Worm (Caenorhabditis elegans) whole organism, L4 larva: ENCODE measurements around the gene F55B11.7.

ENCODE experiments used
- F44E2.7 ChIP-seq: fragments of 200-800 bp; sonication (Bioruptor generic); IDR thresholded peaks from 2 replicates; pipeline ENCODE4 v2.1.2; 2022; ENCODE audit warnings: missing genetic modification characterization, missing compliant biosample characterization
- R02D3.7 ChIP-seq: fragments of 150-350 bp; sonication (generic microtip); optimal IDR thresholded peaks from 3 replicates; lab custom pipeline; 2014; ENCODE audit warnings: missing biosample characterization, missing genetic modification characterization
- Y5F2A.4 ChIP-seq: fragments of 200-800 bp; sonication (Bioruptor generic); optimal IDR thresholded peaks from 2 replicates; lab custom pipeline; 2018; ENCODE audit warnings: mild to moderate bottlenecking, missing genetic modification characterization, missing compliant biosample characterization
- aha-1 ChIP-seq: fragments of 150-350 bp; peaks from one replicate; lab custom pipeline; 2014; ENCODE audit warnings: missing biosample characterization, missing genetic modification characterization
- aly-2 ChIP-seq: sonication (generic microtip); optimal IDR thresholded peaks from 2 replicates; lab custom pipeline; 2018; ENCODE audit warnings: missing biosample characterization, missing genetic modification characterization
- arid-1 ChIP-seq: fragments of 200-800 bp; sonication (Bioruptor generic); conservative IDR thresholded peaks from 2 replicates; pipeline ENCODE4 v1.3.6; 2022; ENCODE audit warnings: missing genetic modification reagents, missing genetic modification characterization, missing compliant biosample characterization
- ces-1 ChIP-seq: fragments of 150-350 bp; sonication (generic microtip); optimal IDR thresholded peaks from 4 replicates; lab custom pipeline; 2014; ENCODE audit warnings: missing biosample characterization, missing genetic modification reagents, missing genetic modification characterization
- daf-8 ChIP-seq: fragments of 200-800 bp; sonication (Bioruptor generic); IDR thresholded peaks from 2 replicates; pipeline ENCODE4 v1.3.6; 2022; ENCODE audit warnings: missing genetic modification characterization, missing compliant biosample characterization
- duxl-1 ChIP-seq: sonication (generic microtip); optimal IDR thresholded peaks from 2 replicates; lab custom pipeline; 2016; ENCODE audit warnings: mild to moderate bottlenecking, missing genetic modification characterization, moderate library complexity, missing compliant biosample characterization; ENCODE audit not compliant: poor library complexity
- hlh-30 ChIP-seq: sonication (generic microtip); optimal IDR thresholded peaks from 2 replicates; lab custom pipeline; 2017; ENCODE audit warnings: antibody characterized with exemption, mild to moderate bottlenecking, missing genetic modification characterization, missing compliant biosample characterization; ENCODE audit not compliant: insufficient read depth
- jun-1 ChIP-seq: fragments of 150-350 bp; optimal IDR thresholded peaks from 2 replicates; lab custom pipeline; 2014; ENCODE audit warnings: missing biosample characterization, missing genetic modification reagents, missing genetic modification characterization
- lim-7 ChIP-seq: fragments of 200-800 bp; sonication (Bioruptor generic); IDR thresholded peaks from 2 replicates; pipeline ENCODE4 v1.3.6; 2022; ENCODE audit warnings: missing genetic modification characterization, missing compliant biosample characterization
- lin-38 ChIP-seq: fragments of 200-800 bp; sonication (Bioruptor generic); IDR thresholded peaks from 2 replicates; pipeline ENCODE4 v1.3.6; 2022; ENCODE audit warnings: missing genetic modification reagents, missing genetic modification characterization, missing compliant biosample characterization
- mdt-29 ChIP-seq: fragments of 200-800 bp; sonication (Bioruptor generic); IDR thresholded peaks from 2 replicates; pipeline ENCODE4 v1.3.6; 2022; ENCODE audit warnings: missing genetic modification reagents, missing genetic modification characterization, missing compliant biosample characterization
- mep-1 ChIP-seq: fragments of 150-350 bp; sonication (generic microtip); optimal IDR thresholded peaks from 3 replicates; lab custom pipeline; 2014; ENCODE audit warnings: missing biosample characterization, missing genetic modification characterization
- mes-2 ChIP-seq: sonication (generic microtip); optimal IDR thresholded peaks from 2 replicates; lab custom pipeline; 2016; ENCODE audit warnings: missing genotype, mild to moderate bottlenecking, missing genetic modification characterization, missing compliant biosample characterization; ENCODE audit not compliant: poor library complexity, severe bottlenecking
- nhr-102 ChIP-seq: sonication (generic microtip); optimal IDR thresholded peaks from 2 replicates; lab custom pipeline; 2016; ENCODE audit warnings: mild to moderate bottlenecking, missing genetic modification characterization, moderate library complexity, missing compliant biosample characterization
- nhr-11 ChIP-seq: fragments of 150-350 bp; optimal IDR thresholded peaks from 2 replicates; lab custom pipeline; 2014; ENCODE audit warnings: missing biosample characterization, missing genetic modification characterization
- nhr-25 ChIP-seq: sonication (generic microtip); optimal IDR thresholded peaks from 2 replicates; lab custom pipeline; 2017; ENCODE audit warnings: missing genetic modification characterization, mild to moderate bottlenecking, missing compliant biosample characterization, antibody characterized with exemption, moderate library complexity, borderline replicate concordance; ENCODE audit not compliant: insufficient read depth
- nhr-28 ChIP-seq: fragments of 150-350 bp; optimal IDR thresholded peaks from 2 replicates; lab custom pipeline; 2014; ENCODE audit warnings: missing biosample characterization, missing genetic modification characterization
- nhr-41 ChIP-seq: fragments of 200-800 bp; sonication (Bioruptor generic); IDR thresholded peaks from 2 replicates; pipeline ENCODE4 v1.3.6; 2022; ENCODE audit warnings: missing genetic modification reagents, missing genetic modification characterization, missing compliant biosample characterization
- pha-4 ChIP-seq, 2 experiments: fragments of 150-350 bp in 1 of 2; fragments of 200-800 bp in 1 of 2; sonication (Bioruptor generic) in 1 of 2; IDR thresholded peaks in 1 of 2; optimal IDR thresholded peaks in 1 of 2; 2 replicates each; pipeline versions ENCODE4 v1.3.6 to Lab custom; 2014 to 2022; ENCODE audit warnings: missing genetic modification characterization in 2 of 2, missing genetic modification reagents in 2 of 2, missing biosample characterization in 1 of 2, missing compliant biosample characterization in 1 of 2
- set-16 ChIP-seq: fragments of 200-800 bp; sonication (Bioruptor generic); IDR thresholded peaks from 2 replicates; pipeline ENCODE4 v1.3.6; 2022; ENCODE audit warnings: missing genetic modification reagents, missing genetic modification characterization, missing compliant biosample characterization
- snpc-1.2 ChIP-seq: fragments of 200-800 bp; sonication (Bioruptor generic); IDR thresholded peaks from 2 replicates; pipeline ENCODE4 v1.3.6; 2022; ENCODE audit warnings: missing genetic modification reagents, missing genetic modification characterization, missing compliant biosample characterization
- spr-1 ChIP-seq: sonication (generic microtip); optimal IDR thresholded peaks from 2 replicates; lab custom pipeline; 2016; ENCODE audit warnings: mild to moderate bottlenecking, missing genetic modification characterization, missing compliant biosample characterization
- spr-3 ChIP-seq: fragments of 200-800 bp; sonication (Bioruptor generic); optimal IDR thresholded peaks from 2 replicates; lab custom pipeline; 2018; ENCODE audit warnings: mild to moderate bottlenecking, missing genetic modification characterization, missing compliant biosample characterization
- tag-97 ChIP-seq: fragments of 200-800 bp; sonication (Bioruptor generic); IDR thresholded peaks from 2 replicates; pipeline ENCODE4 v1.3.6; 2022; ENCODE audit warnings: missing genetic modification characterization, missing compliant biosample characterization
- unc-62 ChIP-seq, 3 experiments: fragments of 150-350 bp in 1 of 3; sonication (generic microtip); optimal IDR thresholded peaks in 2 of 3; peaks in 1 of 3; 1 replicate in 1 of 3; 2 replicates in 2 of 3; lab custom pipeline; 2014 to 2017; ENCODE audit warnings: missing biosample characterization in 3 of 3, missing genetic modification characterization in 3 of 3, missing genetic modification reagents in 3 of 3, missing genotype in 1 of 3

Gene F55B11.7

DNA sequence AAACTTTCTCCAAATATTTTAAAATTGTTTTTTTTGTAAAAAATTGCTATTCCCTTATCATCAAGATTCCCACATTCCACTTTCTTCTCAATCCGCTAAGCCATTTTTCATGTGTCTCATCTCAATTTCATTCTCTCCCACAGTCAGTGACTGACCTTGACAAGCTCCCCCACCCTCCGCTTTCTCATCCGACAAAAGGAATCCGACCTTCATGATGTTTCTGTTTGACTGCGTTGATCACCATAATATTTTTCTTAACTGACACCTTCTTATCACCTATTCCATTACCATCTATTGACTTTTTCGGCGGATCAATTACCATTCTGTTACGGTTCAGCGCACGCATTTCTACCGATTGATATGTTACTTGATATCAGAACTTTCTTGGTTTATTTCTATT lies 32.8 kb downstream of the F55B11.7 start:
- no peak for TF ChIP-seq arid-1 (GFP tag; lab: Robert Waterston, UW)
- TF ChIP-seq nhr-28 (tag; lab: Kevin White, UChicago) = peak; percentile 49
- peak in 1 of 2 experiments; percentile 62 for TF ChIP-seq unc-62 (GFP tag; optimal IDR thresholded peaks at IDR 0.05 in 1 of 2; lab: Kevin White, UChicago)
- no peak for TF ChIP-seq unc-62 (tag; optimal IDR thresholded peaks at IDR 0.05; lab: Kevin White, UChicago)
- TF ChIP-seq F44E2.7 (GFP tag; lab: Robert Waterston, UW) = no peak
- TF ChIP-seq nhr-25 (tag; lab: Kevin White, UChicago) = peak; percentile 11
- TF ChIP-seq duxl-1 (tag; lab: Kevin White, UChicago) = no peak

DNA sequence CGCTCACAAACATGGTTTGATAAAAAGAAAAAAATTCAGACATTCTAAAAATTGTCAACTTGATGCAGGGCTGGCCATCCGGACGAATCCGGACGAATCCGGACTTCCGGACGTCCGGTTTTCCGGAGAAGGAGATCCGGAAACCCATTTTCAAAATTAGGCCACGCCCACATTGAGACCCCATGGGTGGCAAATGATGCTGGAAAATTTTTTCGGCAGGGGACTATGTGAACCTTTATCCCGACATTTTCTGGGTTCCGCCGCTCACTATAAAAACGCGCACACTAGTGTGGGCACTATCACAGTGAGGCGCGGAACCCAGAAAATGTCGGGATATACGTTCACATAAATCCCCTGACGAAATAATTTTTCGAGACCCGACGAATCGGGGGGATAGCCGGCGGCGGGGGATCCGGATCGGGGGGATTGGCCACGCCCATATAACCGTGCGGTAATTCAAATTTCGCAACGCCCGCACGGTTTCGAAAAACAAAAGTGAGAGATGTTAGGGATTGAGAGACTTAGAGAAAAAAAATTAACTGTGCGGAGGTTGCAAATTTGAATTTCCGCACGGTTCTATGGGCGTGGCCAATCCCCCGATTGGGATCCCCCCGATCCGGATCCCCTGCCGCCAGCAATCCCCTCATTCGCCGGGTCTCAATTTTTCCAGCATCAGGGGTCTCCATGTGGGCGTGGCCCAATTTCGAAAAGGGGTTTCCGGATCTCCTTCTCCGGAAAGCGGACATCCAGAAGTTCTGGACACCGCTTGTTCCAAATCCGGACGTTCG lies 33.9 kb downstream of the F55B11.7 start:
- TF ChIP-seq mdt-29 (GFP tag; lab: Robert Waterston, UW) (0 out of 2 replicates have a peak, but pooled peaks have one; percentile 18), nhr-11 (tag; lab: Kevin White, UChicago) (no peak), ces-1 (GFP tag; lab: Kevin White, UChicago) (no peak), spr-3 (GFP tag; lab: Kevin White, UChicago) (no peak), aly-2 (tag; lab: Kevin White, UChicago) (no peak), pha-4 (GFP tag; IDR thresholded peaks at IDR 0.05; lab: Robert Waterston, UW) (0 out of 2 replicates have a peak, but pooled peaks have one; percentile 26), pha-4 (tag; optimal IDR thresholded peaks at IDR 0.05; lab: Kevin White, UChicago) (no peak), nhr-41 (GFP tag; lab: Robert Waterston, UW) (no peak), set-16 (peak; percentile 80), nhr-102 (tag; lab: Kevin White, UChicago) (no peak), mep-1 (tag; lab: Kevin White, UChicago) (no peak), spr-1 (tag; lab: Kevin White, UChicago) (no peak), lin-38 (peak; percentile 48; the same call in 1 of the 2 replicates), snpc-1.2 (GFP tag; lab: Robert Waterston, UW) (peak; percentile 96), daf-8 (GFP tag; lab: Robert Waterston, UW) (no peak), tag-97 (GFP tag; lab: Robert Waterston, UW) (no peak), R02D3.7 (tag; lab: Kevin White, UChicago) (no peak)

DNA sequence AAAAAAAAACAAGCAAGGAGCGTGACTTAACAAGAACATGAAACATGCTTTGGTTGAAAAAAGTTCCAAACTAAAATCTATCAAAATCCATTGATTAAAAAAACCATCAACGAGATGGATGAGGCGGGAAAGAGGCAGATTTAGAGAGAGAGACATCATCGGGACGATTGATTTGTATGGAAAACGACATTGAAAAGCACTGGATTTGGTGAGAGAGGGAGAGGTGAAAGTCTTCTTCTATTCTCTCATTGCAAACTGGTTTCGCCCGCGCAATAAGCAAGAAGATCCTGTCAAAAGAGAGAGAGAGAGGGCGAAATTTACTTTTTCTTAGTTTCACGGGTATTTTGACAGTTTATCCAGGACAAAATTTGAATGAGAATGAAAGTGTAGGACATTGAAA lies 36.7 kb downstream of the F55B11.7 start:
- TF ChIP-seq mes-2 (tag; lab: Kevin White, UChicago) (no peak), lim-7 (GFP tag; lab: Robert Waterston, UW) (no peak), nhr-28 (tag; lab: Kevin White, UChicago) (peak; percentile 1), jun-1 (tag; lab: Kevin White, UChicago) (no peak), aha-1 (tag; lab: Kevin White, UChicago) (peak; percentile 14), hlh-30 (tag; lab: Kevin White, UChicago) (no peak)

DNA sequence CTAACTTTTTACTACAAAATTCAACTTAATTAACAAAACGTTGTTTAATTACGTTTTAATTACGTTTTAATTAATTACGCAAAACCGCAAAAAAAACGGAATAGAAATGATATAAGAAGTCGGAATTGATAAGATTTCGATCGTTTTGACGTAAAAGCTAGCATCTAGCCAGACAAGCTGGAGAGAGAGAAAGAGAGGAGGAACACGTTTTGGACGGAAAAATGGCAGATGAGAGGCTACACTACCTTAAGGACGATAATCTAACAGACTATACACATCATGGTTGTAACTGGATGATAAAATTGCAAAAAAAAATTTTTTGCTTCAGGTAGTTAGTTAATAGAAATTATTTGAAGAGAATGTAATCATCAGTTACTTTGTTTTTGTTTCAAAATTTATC lies 37.6 kb downstream of the F55B11.7 start:
- TF ChIP-seq unc-62 (GFP tag; optimal IDR thresholded peaks at IDR 0.05 in 1 of 2; lab: Kevin White, UChicago) = peak in 1 of 2 experiments; percentile 56
- no peak for TF ChIP-seq unc-62 (tag; optimal IDR thresholded peaks at IDR 0.05; lab: Kevin White, UChicago)
- no peak for TF ChIP-seq nhr-102 (tag; lab: Kevin White, UChicago)

DNA sequence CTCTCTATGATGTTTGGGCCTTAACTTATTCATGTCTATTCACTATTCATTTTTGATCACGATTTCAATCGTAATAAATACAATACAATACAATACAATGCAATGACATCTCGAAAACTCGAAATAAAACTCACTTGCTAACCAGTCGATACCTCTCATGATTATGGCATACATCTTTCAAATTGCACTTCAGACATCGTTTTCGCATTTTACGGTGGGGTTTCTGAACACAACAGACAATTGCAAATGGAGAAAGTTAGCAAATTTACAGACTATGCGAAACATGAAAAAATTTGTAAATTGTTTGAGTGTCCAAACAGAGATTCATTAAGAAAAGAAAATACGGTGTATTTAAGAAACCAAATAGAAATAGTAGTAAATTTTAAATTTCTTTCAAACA lies 38.4 kb downstream of the F55B11.7 start, which contains the start of gene paqr-3:
TSS of gene paqr-3 (minus strand) at position 210 of the 400 bp plus-strand sequence.
- TF ChIP-seq snpc-1.2 (GFP tag; lab: Robert Waterston, UW) (peak; percentile 78), Y5F2A.4 (GFP tag; lab: Kevin White, UChicago) (no peak)
